Fruit fly (Drosophila melanogaster): Measurements from ENCODE around the gene Spt6.

Spt6 gene

dm6 chrX:6305317-6305716, 37.7 kb downstream of the Spt6 start:
- TF ChIP-seq CG32121 (GFP tag; IDR thresholded peaks at IDR 0.05), result 0 out of 2 replicates have a peak, but pooled peaks have one; percentile 34
- peak; percentile 21 for TF ChIP-seq Pif1A (GFP tag; optimal IDR thresholded peaks at IDR 0.05)
- no peak for TF ChIP-seq fd96Ca (GFP tag; IDR thresholded peaks at IDR 0.05)
- peak; percentile 94 for TF ChIP-seq EcR (GFP tag; optimal IDR thresholded peaks at IDR 0.05)
- TF ChIP-seq CG8301 (tag; optimal IDR thresholded peaks at IDR 0.05), result peak; percentile 28
- no peak for TF ChIP-seq CG13204 (GFP tag; optimal IDR thresholded peaks at IDR 0.05)
- TF ChIP-seq Pif1B (GFP tag; optimal IDR thresholded peaks at IDR 0.05), result peak; percentile 24
- TF ChIP-seq CG8159 (tag; optimal IDR thresholded peaks at IDR 0.05), result no peak
- TF ChIP-seq D1 (tag; optimal IDR thresholded peaks at IDR 0.05), result no peak
- TF ChIP-seq Ets98B (GFP tag; IDR thresholded peaks at IDR 0.05), result no peak
- no peak for TF ChIP-seq CG34367 (tag; optimal IDR thresholded peaks at IDR 0.05)
- peak; percentile 46 for TF ChIP-seq CG14655 (GFP tag; optimal IDR thresholded peaks at IDR 0.05)
- peak; percentile 48; the same call in 1 of the 3 replicates for TF ChIP-seq CG4496 (GFP tag; IDR thresholded peaks at IDR 0.05)
- TF ChIP-seq gl (tag; optimal IDR thresholded peaks at IDR 0.05), result no peak
- peak; percentile 4 for TF ChIP-seq CG9948 (tag; optimal IDR thresholded peaks at IDR 0.05)
- no peak for TF ChIP-seq rn (GFP tag; IDR thresholded peaks at IDR 0.05)
- TF ChIP-seq Snoo (tag; optimal IDR thresholded peaks at IDR 0.05), result no peak
- TF ChIP-seq CG10348 (GFP tag; IDR thresholded peaks at IDR 0.05), result no peak
- no peak for TF ChIP-seq CG15710 (tag; optimal IDR thresholded peaks at IDR 0.05)
- no peak for TF ChIP-seq CG12605 (GFP tag; IDR thresholded peaks at IDR 0.05)
- no peak for TF ChIP-seq CG17806 (tag; optimal IDR thresholded peaks at IDR 0.05)

dm6 chrX:6308852-6309251, 41.3 kb downstream of the Spt6 start, which contains the start of gene CG15894:
Gene CG15894 (plus strand): TSS chrX:6309212.
- TF ChIP-seq CG8159 (tag; optimal IDR thresholded peaks at IDR 0.05) (peak; percentile 14), CG4496 (GFP tag; IDR thresholded peaks at IDR 0.05) (peak; percentile 53; the same call in 1 of the 3 replicates), Ets98B (GFP tag; IDR thresholded peaks at IDR 0.05) (peak; percentile 27; the same call in 1 of the 2 replicates), CG32121 (GFP tag; IDR thresholded peaks at IDR 0.05) (no peak), rn (GFP tag; IDR thresholded peaks at IDR 0.05) (no peak), Pif1B (GFP tag; optimal IDR thresholded peaks at IDR 0.05) (no peak), CG10348 (GFP tag; IDR thresholded peaks at IDR 0.05) (no peak), fd96Ca (GFP tag; IDR thresholded peaks at IDR 0.05) (0 out of 3 replicates have a peak, but pooled peaks have one; percentile 32), CG15710 (tag; optimal IDR thresholded peaks at IDR 0.05) (peak; percentile 1), CG14655 (GFP tag; optimal IDR thresholded peaks at IDR 0.05) (peak; percentile 21)

dm6 chrX:6310408-6310807, 42.8 kb downstream of the Spt6 start:
- peak; percentile 54; the same call in 1 of the 3 replicates for TF ChIP-seq fd96Ca (GFP tag; IDR thresholded peaks at IDR 0.05)
- TF ChIP-seq gl (tag; optimal IDR thresholded peaks at IDR 0.05), result no peak
- TF ChIP-seq CG10348 (GFP tag; IDR thresholded peaks at IDR 0.05), result no peak
- TF ChIP-seq CG32121 (GFP tag; IDR thresholded peaks at IDR 0.05), result no peak
- TF ChIP-seq rn (GFP tag; IDR thresholded peaks at IDR 0.05), result no peak
- peak; percentile 27 for TF ChIP-seq CG8301 (tag; optimal IDR thresholded peaks at IDR 0.05)
- peak; percentile 35; the same call in 2 of the 3 replicates for TF ChIP-seq CG4496 (GFP tag; IDR thresholded peaks at IDR 0.05)
- peak; percentile 14 for TF ChIP-seq CG14655 (GFP tag; optimal IDR thresholded peaks at IDR 0.05)

- TF ChIP-seq CG4496 (GFP tag; IDR thresholded peaks at IDR 0.05) (peak; percentile 24; the same call in 1 of the 3 replicates), CG13204 (GFP tag; optimal IDR thresholded peaks at IDR 0.05) (no peak)
These were observed 43.9 kb downstream of the Spt6 start for dm6 chrX:6311516-6311915.

- TF ChIP-seq CG10348 (GFP tag; IDR thresholded peaks at IDR 0.05), result no peak
- TF ChIP-seq CG14655 (GFP tag; optimal IDR thresholded peaks at IDR 0.05), result no peak
- no peak for TF ChIP-seq CG12605 (GFP tag; IDR thresholded peaks at IDR 0.05)
- TF ChIP-seq CG13204 (GFP tag; optimal IDR thresholded peaks at IDR 0.05), result no peak
- no peak for TF ChIP-seq CG32121 (GFP tag; IDR thresholded peaks at IDR 0.05)
- no peak for TF ChIP-seq Pif1A (GFP tag; optimal IDR thresholded peaks at IDR 0.05)
- TF ChIP-seq Ets98B (GFP tag; IDR thresholded peaks at IDR 0.05), result no peak
- TF ChIP-seq CG17806 (tag; optimal IDR thresholded peaks at IDR 0.05), result no peak
- TF ChIP-seq CG34367 (tag; optimal IDR thresholded peaks at IDR 0.05), result no peak
- TF ChIP-seq gl (tag; optimal IDR thresholded peaks at IDR 0.05), result no peak
These were observed 48.0 kb downstream of the Spt6 start for dm6 chrX:6315583-6315982.

- no peak for TF ChIP-seq D1 (tag; optimal IDR thresholded peaks at IDR 0.05)
- peak; percentile 36 for TF ChIP-seq CG9948 (tag; optimal IDR thresholded peaks at IDR 0.05)
- TF ChIP-seq CG17806 (tag; optimal IDR thresholded peaks at IDR 0.05), result no peak
- TF ChIP-seq CG13204 (GFP tag; optimal IDR thresholded peaks at IDR 0.05), result no peak
- peak; percentile 57 for TF ChIP-seq CG15710 (tag; optimal IDR thresholded peaks at IDR 0.05)
- TF ChIP-seq CG10348 (GFP tag; IDR thresholded peaks at IDR 0.05), result no peak
- TF ChIP-seq CG34367 (tag; optimal IDR thresholded peaks at IDR 0.05), result peak; percentile 41
- peak; percentile 37 for TF ChIP-seq CG14655 (GFP tag; optimal IDR thresholded peaks at IDR 0.05)
- no peak for TF ChIP-seq Snoo (tag; optimal IDR thresholded peaks at IDR 0.05)
- TF ChIP-seq rn (GFP tag; IDR thresholded peaks at IDR 0.05), result no peak
- peak; percentile 66 for TF ChIP-seq CG4496 (GFP tag; IDR thresholded peaks at IDR 0.05)
- no peak for TF ChIP-seq EcR (GFP tag; optimal IDR thresholded peaks at IDR 0.05)
- peak; percentile 12 for TF ChIP-seq Pif1A (GFP tag; optimal IDR thresholded peaks at IDR 0.05)
- TF ChIP-seq Ets98B (GFP tag; IDR thresholded peaks at IDR 0.05), result peak; percentile 62
- TF ChIP-seq CG8301 (tag; optimal IDR thresholded peaks at IDR 0.05), result peak; percentile 35
- peak; percentile 62 for TF ChIP-seq CG8159 (tag; optimal IDR thresholded peaks at IDR 0.05)
- TF ChIP-seq CG12605 (GFP tag; IDR thresholded peaks at IDR 0.05), result peak; percentile 57
- TF ChIP-seq CG32121 (GFP tag; IDR thresholded peaks at IDR 0.05), result peak; percentile 35; the same call in 1 of the 2 replicates
- TF ChIP-seq Pif1B (GFP tag; optimal IDR thresholded peaks at IDR 0.05), result peak; percentile 9
- peak; percentile 9 for TF ChIP-seq gl (tag; optimal IDR thresholded peaks at IDR 0.05)
- peak; percentile 56; the same call in 1 of the 3 replicates for TF ChIP-seq fd96Ca (GFP tag; IDR thresholded peaks at IDR 0.05)
These were observed 49.4 kb downstream of the Spt6 start for dm6 chrX:6316858-6317474.

Measured in whole organism, pupa.